Fruit fly (Drosophila melanogaster) whole organism, embryonic: ENCODE measurements around the gene CG13114.

ENCODE experiments used
- Atf3 ChIP-seq: fragments of 200-800 bp; sonication (Bioruptor generic); optimal IDR thresholded peaks from 3 replicates; lab custom pipeline; 2016; ENCODE audit warnings: missing biosample characterization, missing genetic modification characterization
- B-H1 ChIP-seq: fragments of 200-800 bp; sonication (Bioruptor generic); IDR thresholded peaks from 3 replicates; pipeline ENCODE4 v1.3.6; 2022; ENCODE audit warnings: missing biosample characterization, missing genetic modification characterization
- B-H2 ChIP-seq: fragments of 200-800 bp; sonication (Bioruptor generic); optimal IDR thresholded peaks from 2 replicates; lab custom pipeline; 2018; ENCODE audit warnings: missing biosample characterization, mild to moderate bottlenecking, missing genetic modification characterization
- CG10321 ChIP-seq: fragments of 200-800 bp; sonication (Bioruptor generic); IDR thresholded peaks from 2 replicates; pipeline ENCODE4 v1.3.6; 2022; ENCODE audit warnings: missing biosample characterization, missing genetic modification characterization
- CG11247 ChIP-seq: fragments of 200-800 bp; sonication (Bioruptor generic); IDR thresholded peaks from 2 replicates; pipeline ENCODE4 v1.3.6; 2022; ENCODE audit warnings: missing biosample characterization, missing genetic modification characterization
- CG11560 ChIP-seq: fragments of 200-800 bp; sonication (Bioruptor generic); IDR thresholded peaks from 3 replicates; pipeline ENCODE4 v1.3.6; 2022; ENCODE audit warnings: missing biosample characterization, missing genetic modification characterization
- CG11695 ChIP-seq: fragments of 200-800 bp; sonication (Bioruptor generic); IDR thresholded peaks from 3 replicates; pipeline ENCODE4 v1.3.6; 2022; ENCODE audit warnings: missing biosample characterization, missing genetic modification characterization
- CG13123 ChIP-seq: fragments of 200-800 bp; sonication (Bioruptor generic); optimal IDR thresholded peaks from 2 replicates; lab custom pipeline; 2016; ENCODE audit warnings: missing biosample characterization, missing genetic modification characterization
- CG13894 ChIP-seq: fragments of 200-800 bp; sonication (Bioruptor generic); optimal IDR thresholded peaks from 3 replicates; lab custom pipeline; 2018; ENCODE audit warnings: missing biosample characterization, mild to moderate bottlenecking, missing genetic modification characterization, moderate library complexity
- CG2875 ChIP-seq: fragments of 200-800 bp; sonication (Bioruptor generic); optimal IDR thresholded peaks from 2 replicates; lab custom pipeline; 2017; ENCODE audit warnings: missing biosample characterization, mild to moderate bottlenecking, missing genetic modification characterization, missing genetic modification reagents
- CG30020 ChIP-seq: fragments of 200-800 bp; optimal IDR thresholded peaks from 2 replicates; lab custom pipeline; 2019; ENCODE audit warnings: missing biosample characterization, mild to moderate bottlenecking, missing genetic modification characterization, moderate library complexity
- CG3163 ChIP-seq: fragments of 200-800 bp; sonication (Bioruptor generic); optimal IDR thresholded peaks from 3 replicates; lab custom pipeline; 2016; ENCODE audit warnings: missing biosample characterization, missing genetic modification characterization
- CG32772 ChIP-seq: fragments of 200-800 bp; sonication (Bioruptor generic); IDR thresholded peaks from 2 replicates; pipeline ENCODE4 v1.3.6; 2022; ENCODE audit warnings: missing biosample characterization, missing genetic modification characterization
- CG3281 ChIP-seq: fragments of 200-800 bp; sonication (Bioruptor generic); optimal IDR thresholded peaks from 3 replicates; lab custom pipeline; 2017; ENCODE audit warnings: missing biosample characterization, mild to moderate bottlenecking, missing genetic modification characterization
- CG33213 ChIP-seq: fragments of 200-800 bp; sonication (Bioruptor generic); optimal IDR thresholded peaks from 3 replicates; lab custom pipeline; 2016; ENCODE audit warnings: missing biosample characterization, missing genetic modification characterization
- CG3407 ChIP-seq: fragments of 200-800 bp; sonication (Bioruptor generic); optimal IDR thresholded peaks from 2 replicates; lab custom pipeline; 2018; ENCODE audit warnings: missing biosample characterization, mild to moderate bottlenecking, missing genetic modification characterization
- CG5953 ChIP-seq: fragments of 200-800 bp; sonication (Bioruptor generic); IDR thresholded peaks from 2 replicates; pipeline ENCODE4 v1.3.6; 2022; ENCODE audit warnings: missing biosample characterization, missing genetic modification characterization
- CG6272 ChIP-seq: fragments of 200-800 bp; sonication (Bioruptor generic); IDR thresholded peaks from 2 replicates; pipeline ENCODE4 v1.3.6; 2022; ENCODE audit warnings: missing biosample characterization, missing genetic modification characterization
- CG6765 ChIP-seq: fragments of 200-800 bp; sonication (Bioruptor generic); optimal IDR thresholded peaks from 3 replicates; lab custom pipeline; 2017; ENCODE audit warnings: missing biosample characterization, mild to moderate bottlenecking, missing genetic modification characterization
- CG6791 ChIP-seq: fragments of 200-800 bp; sonication (Bioruptor generic); IDR thresholded peaks from 3 replicates; pipeline ENCODE4 v1.3.6; 2022; ENCODE audit warnings: missing biosample characterization, missing genetic modification characterization; ENCODE audit not compliant: partially characterized antibody
- CG7372 ChIP-seq: fragments of 200-800 bp; sonication (Bioruptor generic); IDR thresholded peaks from 2 replicates; pipeline ENCODE4 v1.3.6; 2022; ENCODE audit warnings: missing biosample characterization, missing genetic modification characterization
- CG8281 ChIP-seq: fragments of 200-800 bp; sonication (Bioruptor generic); optimal IDR thresholded peaks from 2 replicates; lab custom pipeline; 2018; ENCODE audit warnings: missing biosample characterization, mild to moderate bottlenecking, missing genetic modification characterization, moderate library complexity
- CG9727 ChIP-seq: fragments of 200-800 bp; sonication (Bioruptor generic); optimal IDR thresholded peaks from 3 replicates; lab custom pipeline; 2017; ENCODE audit warnings: missing biosample characterization, mild to moderate bottlenecking, missing genetic modification characterization
- CG9876 ChIP-seq: fragments of 200-800 bp; sonication (Bioruptor generic); optimal IDR thresholded peaks from 2 replicates; lab custom pipeline; 2016; ENCODE audit warnings: missing biosample characterization, missing genetic modification characterization
- CHES-1-like ChIP-seq: fragments of 200-800 bp; sonication (Bioruptor generic); optimal IDR thresholded peaks from 2 replicates; lab custom pipeline; 2016; ENCODE audit warnings: missing biosample characterization, missing genetic modification characterization
- Deaf1 ChIP-seq: fragments of 200-800 bp; optimal IDR thresholded peaks from 3 replicates; lab custom pipeline; 2019; ENCODE audit warnings: missing biosample characterization, mild to moderate bottlenecking, missing genetic modification characterization, moderate library complexity
- Drgx ChIP-seq: fragments of 200-800 bp; sonication (Bioruptor generic); IDR thresholded peaks from 2 replicates; pipeline ENCODE4 v1.3.6; 2022; ENCODE audit warnings: missing biosample characterization, missing genetic modification characterization
- Gsc ChIP-seq: fragments of 200-800 bp; sonication (Bioruptor generic); IDR thresholded peaks from 2 replicates; pipeline ENCODE4 v1.3.6; 2022; ENCODE audit warnings: missing biosample characterization, missing genetic modification characterization
- Hey ChIP-seq: fragments of 200-800 bp; sonication (Bioruptor generic); optimal IDR thresholded peaks from 3 replicates; lab custom pipeline; 2018; ENCODE audit warnings: missing biosample characterization, mild to moderate bottlenecking, missing genetic modification characterization
- Poxn ChIP-seq: fragments of 200-800 bp; sonication (Bioruptor generic); IDR thresholded peaks from 2 replicates; pipeline ENCODE4 v1.3.6; 2022; ENCODE audit warnings: missing biosample characterization, missing genetic modification characterization
- Scr ChIP-seq: fragments of 200-800 bp; sonication (Bioruptor generic); IDR thresholded peaks from 2 replicates; pipeline ENCODE4 v1.3.6; 2022; ENCODE audit warnings: missing biosample characterization, missing genetic modification characterization; ENCODE audit not compliant: partially characterized antibody
- Six4 ChIP-seq: fragments of 200-800 bp; sonication (Bioruptor generic); optimal IDR thresholded peaks from 2 replicates; lab custom pipeline; 2016; ENCODE audit warnings: missing biosample characterization, missing genetic modification characterization
- Ssrp ChIP-seq: fragments of 200-800 bp; sonication (Bioruptor generic); optimal IDR thresholded peaks from 2 replicates; lab custom pipeline; 2018; ENCODE audit warnings: missing biosample characterization, mild to moderate bottlenecking, missing genetic modification characterization, moderate library complexity
- ab ChIP-seq: fragments of 200-800 bp; sonication (Bioruptor generic); optimal IDR thresholded peaks from 2 replicates; lab custom pipeline; 2016; ENCODE audit warnings: missing biosample characterization, missing genetic modification characterization
- ara ChIP-seq: fragments of 200-800 bp; sonication (Bioruptor generic); IDR thresholded peaks from 2 replicates; pipeline ENCODE4 v1.3.6; 2022; ENCODE audit warnings: missing biosample characterization, missing genetic modification characterization
- da ChIP-seq: fragments of 200-800 bp; sonication (Bioruptor generic); optimal IDR thresholded peaks from 2 replicates; lab custom pipeline; 2016; ENCODE audit warnings: missing biosample characterization, missing genetic modification characterization
- ems ChIP-seq: fragments of 200-800 bp; sonication (Bioruptor generic); optimal IDR thresholded peaks from 3 replicates; lab custom pipeline; 2016; ENCODE audit warnings: missing biosample characterization, missing genetic modification characterization
- gcm ChIP-seq: fragments of 200-800 bp; sonication (Bioruptor generic); optimal IDR thresholded peaks from 2 replicates; lab custom pipeline; 2019; ENCODE audit warnings: missing biosample characterization, mild to moderate bottlenecking, missing genetic modification characterization, moderate library complexity
- gfzf ChIP-seq: fragments of 200-800 bp; sonication (Bioruptor generic); optimal IDR thresholded peaks from 2 replicates; lab custom pipeline; 2016; ENCODE audit warnings: missing biosample characterization, mild to moderate bottlenecking, missing genetic modification characterization, moderate library complexity
- grau ChIP-seq: fragments of 200-800 bp; optimal IDR thresholded peaks from 3 replicates; lab custom pipeline; 2019; ENCODE audit warnings: missing biosample characterization, mild to moderate bottlenecking, missing genetic modification characterization, moderate library complexity
- kni ChIP-seq: fragments of 200-800 bp; sonication (Bioruptor generic); optimal IDR thresholded peaks from 3 replicates; lab custom pipeline; 2017; ENCODE audit warnings: mild to moderate bottlenecking, missing biosample characterization, missing genetic modification reagents, missing genetic modification characterization
- nmo ChIP-seq: fragments of 200-800 bp; sonication (Bioruptor generic); optimal IDR thresholded peaks from 2 replicates; lab custom pipeline; 2018; ENCODE audit warnings: missing biosample characterization, mild to moderate bottlenecking, missing genetic modification characterization, moderate library complexity
- onecut ChIP-seq: fragments of 200-800 bp; sonication (Bioruptor generic); IDR thresholded peaks from 2 replicates; pipeline ENCODE4 v1.3.6; 2022; ENCODE audit warnings: missing biosample characterization, missing genetic modification characterization
- pho ChIP-seq: fragments of 200-800 bp; sonication (Bioruptor generic); optimal IDR thresholded peaks from 2 replicates; lab custom pipeline; 2016; ENCODE audit warnings: missing biosample characterization, missing genetic modification characterization
- phol ChIP-seq: fragments of 200-800 bp; sonication (Bioruptor generic); optimal IDR thresholded peaks from 3 replicates; lab custom pipeline; 2018; ENCODE audit warnings: missing biosample characterization, mild to moderate bottlenecking, missing genetic modification characterization, moderate library complexity
- pnt ChIP-seq: fragments of 200-800 bp; sonication (Bioruptor generic); optimal IDR thresholded peaks from 3 replicates; lab custom pipeline; 2016; ENCODE audit warnings: missing biosample characterization, missing genetic modification characterization
- seq ChIP-seq: fragments of 200-800 bp; sonication (Bioruptor generic); IDR thresholded peaks from 2 replicates; pipeline ENCODE4 v1.3.6; 2022; ENCODE audit warnings: missing biosample characterization, missing genetic modification characterization
- ssp ChIP-seq: fragments of 200-800 bp; sonication (Bioruptor generic); IDR thresholded peaks from 2 replicates; pipeline ENCODE4 v1.3.6; 2022; ENCODE audit warnings: missing biosample characterization, missing genetic modification characterization
- tin ChIP-seq: fragments of 200-800 bp; sonication (Bioruptor generic); optimal IDR thresholded peaks from 3 replicates; lab custom pipeline; 2016; ENCODE audit warnings: missing biosample characterization, missing genetic modification characterization
- tll ChIP-seq, 2 experiments: fragments of 200-800 bp in 1 of 2; fragments of >200 bp in 1 of 2; sonication (Bioruptor generic) in 1 of 2; optimal IDR thresholded peaks; 2 replicates each; lab custom pipeline; 2017 to 2019; ENCODE audit warnings: missing biosample characterization in 2 of 2, missing genetic modification characterization in 2 of 2, mild to moderate bottlenecking in 1 of 2, moderate library complexity in 1 of 2
- zf30C ChIP-seq: fragments of 200-800 bp; sonication (Bioruptor generic); optimal IDR thresholded peaks from 3 replicates; lab custom pipeline; 2018; ENCODE audit warnings: missing biosample characterization, mild to moderate bottlenecking, missing genetic modification characterization

The CG13114 gene

dm6 chr2L:9594625-9595300 is 49.2 kb downstream of the CG13114 start (continued):
- TF ChIP-seq CG6765 (GFP tag; lab: Kevin White, UChicago) (no peak), ssp (GFP tag; lab: Robert Waterston, UW) (peak; percentile 33; the same call in 1 of the 2 replicates), CG2875 (GFP tag; lab: Kevin White, UChicago) (peak; percentile 37), CG11560 (tag; lab: Robert Waterston, UW) (no peak), pnt (GFP tag; lab: Kevin White, UChicago) (no peak), Six4 (GFP tag; lab: Kevin White, UChicago) (peak; percentile 33), CG11695 (GFP tag; lab: Robert Waterston, UW) (no peak), CG32772 (GFP tag; lab: Robert Waterston, UW) (peak; percentile 42; the same call in 1 of the 2 replicates), CG3281 (GFP tag; lab: Kevin White, UChicago) (no peak), Gsc (GFP tag; lab: Robert Waterston, UW) (no peak), CG33213 (GFP tag; lab: Kevin White, UChicago) (no peak), pho (GFP tag; lab: Kevin White, UChicago) (no peak), CG6791 (GFP tag; lab: Robert Waterston, UW) (no peak), B-H2 (no peak), CG10321 (GFP tag; lab: Robert Waterston, UW) (no peak), da (GFP tag; lab: Kevin White, UChicago) (no peak), CG13123 (GFP tag; lab: Kevin White, UChicago) (no peak), CG3163 (no peak), ara (GFP tag; lab: Robert Waterston, UW) (peak; percentile 68), Ssrp (tag; lab: Kevin White, UChicago) (peak; percentile 56), zf30C (GFP tag; lab: Kevin White, UChicago) (peak; percentile 76), nmo (peak; percentile 62), phol (tag; lab: Kevin White, UChicago) (peak; percentile 73), CG9876 (GFP tag; lab: Kevin White, UChicago) (no peak), ab (GFP tag; lab: Kevin White, UChicago) (no peak), CG6272 (GFP tag; lab: Robert Waterston, UW) (peak; percentile 44; the same call in 1 of the 2 replicates), B-H1 (GFP tag; lab: Robert Waterston, UW) (no peak), Scr (GFP tag; lab: Robert Waterston, UW) (no peak), gfzf (GFP tag; lab: Kevin White, UChicago) (no peak), grau (tag; lab: Kevin White, UChicago) (peak; percentile 46), CHES-1-like (no peak), Drgx (GFP tag; lab: Robert Waterston, UW) (no peak), Atf3 (GFP tag; lab: Kevin White, UChicago) (no peak), tll (GFP tag; optimal IDR thresholded peaks at IDR 0.05; lab: Kevin White, UChicago) (no peak), CG9727 (GFP tag; lab: Kevin White, UChicago) (peak; percentile 77), gcm (GFP tag; lab: Kevin White, UChicago) (peak; percentile 67), seq (GFP tag; lab: Robert Waterston, UW) (no peak), tin (GFP tag; lab: Kevin White, UChicago) (peak; percentile 5), CG8281 (tag; lab: Kevin White, UChicago) (no peak), ems (GFP tag; lab: Kevin White, UChicago) (no peak), CG30020 (tag; lab: Kevin White, UChicago) (no peak), CG13894 (no peak), kni (GFP tag; lab: Kevin White, UChicago) (no peak), Deaf1 (no peak), CG11247 (GFP tag; lab: Robert Waterston, UW) (no peak), Hey (no peak), CG5953 (GFP tag; lab: Robert Waterston, UW) (no peak), CG3407 (GFP tag; lab: Kevin White, UChicago) (no peak), onecut (GFP tag; lab: Robert Waterston, UW) (no peak), CG7372 (no peak), Poxn (no peak)
